Worm (Caenorhabditis elegans) whole organism, L1 larva: ENCODE results near the gene ccd-5.
A peak's percentile ranks its signal among the peaks of the same experiment; 100 is the strongest.

ENCODE experiments used
- C04F5.9 ChIP-seq: sonication (generic microtip); optimal IDR thresholded peaks from 2 replicates; lab custom pipeline; 2016; ENCODE audit warnings: missing genetic modification characterization, missing compliant biosample characterization
- F16B12.6 ChIP-seq: fragments of 150-350 bp; optimal IDR thresholded peaks from 2 replicates; lab custom pipeline; 2014; ENCODE audit warnings: missing biosample characterization, missing genetic modification characterization
- aha-1 ChIP-seq: fragments of 150-350 bp; optimal IDR thresholded peaks from 2 replicates; lab custom pipeline; 2014; ENCODE audit warnings: missing biosample characterization, missing genetic modification characterization
- aly-2 ChIP-seq: fragments of 150-350 bp; optimal IDR thresholded peaks from 2 replicates; lab custom pipeline; 2014; ENCODE audit warnings: missing biosample characterization, missing genetic modification characterization
- ceh-63 ChIP-seq: fragments of 200-800 bp; sonication (Bioruptor generic); optimal IDR thresholded peaks from 2 replicates; lab custom pipeline; 2018; ENCODE audit warnings: mild to moderate bottlenecking, missing genetic modification characterization, missing compliant biosample characterization
- ceh-8 ChIP-seq: fragments of 200-800 bp; sonication (Bioruptor generic); optimal IDR thresholded peaks from 2 replicates; lab custom pipeline; 2018; ENCODE audit warnings: mild to moderate bottlenecking, missing genetic modification characterization, moderate library complexity, missing compliant biosample characterization
- ceh-82 ChIP-seq, 3 experiments: fragments of 150-350 bp in 1 of 3; sonication (generic microtip) in 2 of 3; optimal IDR thresholded peaks; 2 replicates each; lab custom pipeline; 2014 to 2017; ENCODE audit warnings: missing biosample characterization in 3 of 3, missing genetic modification characterization in 3 of 3
- ceh-88 ChIP-seq: fragments of 200-800 bp; sonication (Bioruptor generic); IDR thresholded peaks from 2 replicates; pipeline ENCODE4 v1.3.6; 2022; ENCODE audit warnings: missing genetic modification characterization, missing compliant biosample characterization
- ceh-90 ChIP-seq: sonication (generic microtip); optimal IDR thresholded peaks from 2 replicates; lab custom pipeline; 2016; ENCODE audit warnings: missing genetic modification characterization, missing compliant biosample characterization
- ces-1 ChIP-seq: fragments of 150-350 bp; optimal IDR thresholded peaks from 2 replicates; lab custom pipeline; 2014; ENCODE audit warnings: missing biosample characterization, missing genetic modification reagents, missing genetic modification characterization
- dpl-1 ChIP-seq, 3 experiments: fragments of 150-350 bp in 2 of 3; sonication (generic microtip) in 1 of 3; optimal IDR thresholded peaks; 2 replicates each; lab custom pipeline; 2014 to 2017; ENCODE audit warnings: missing biosample characterization in 3 of 3, missing genetic modification characterization in 3 of 3, missing genetic modification reagents in 3 of 3
- dsc-1 ChIP-seq: sonication (generic microtip); optimal IDR thresholded peaks from 2 replicates; lab custom pipeline; 2016; ENCODE audit warnings: mild to moderate bottlenecking, missing genetic modification characterization, missing compliant biosample characterization
- egl-27 ChIP-seq, 2 experiments: fragments of 150-350 bp in 1 of 2; sonication (generic microtip); optimal IDR thresholded peaks; 3 replicates each; lab custom pipeline; 2017 to 2018; ENCODE audit warnings: missing biosample characterization in 2 of 2, missing genetic modification characterization in 2 of 2, missing genetic modification reagents in 2 of 2
- elt-3 ChIP-seq, 6 experiments: fragments of 150-350 bp in 1 of 6; sonication (generic microtip); optimal IDR thresholded peaks; 2 replicates each; lab custom pipeline; 2017 to 2018; ENCODE audit warnings: missing biosample characterization in 6 of 6, missing genetic modification characterization in 6 of 6, inconsistent platforms in 1 of 6
- ets-5 ChIP-seq: fragments of 200-800 bp; sonication (Bioruptor generic); IDR thresholded peaks from 2 replicates; pipeline ENCODE4 v1.3.6; 2022; ENCODE audit warnings: missing genetic modification characterization, missing compliant biosample characterization
- fkh-10 ChIP-seq: sonication (generic microtip); optimal IDR thresholded peaks from 2 replicates; lab custom pipeline; 2017; ENCODE audit warnings: missing biosample characterization, missing genetic modification reagents, missing genetic modification characterization
- fkh-8 ChIP-seq: sonication (generic microtip); optimal IDR thresholded peaks from 2 replicates; lab custom pipeline; 2016; ENCODE audit warnings: mild to moderate bottlenecking, missing genetic modification characterization, missing compliant biosample characterization
- fos-1 ChIP-seq: fragments of 150-350 bp; optimal IDR thresholded peaks from 2 replicates; lab custom pipeline; 2014; ENCODE audit warnings: missing biosample characterization, missing genetic modification characterization
- hlh-17 ChIP-seq: fragments of 200-800 bp; sonication (Bioruptor generic); optimal IDR thresholded peaks from 2 replicates; lab custom pipeline; 2018; ENCODE audit warnings: missing genetic modification characterization, mild to moderate bottlenecking, missing compliant biosample characterization, moderate library complexity, borderline replicate concordance
- hpl-2 ChIP-seq: fragments of 150-350 bp; optimal IDR thresholded peaks from 2 replicates; lab custom pipeline; 2014; ENCODE audit warnings: missing biosample characterization, missing genetic modification reagents, missing genetic modification characterization
- isw-1 ChIP-seq: fragments of 200-800 bp; sonication (Bioruptor generic); IDR thresholded peaks from 2 replicates; pipeline ENCODE4 v1.3.6; 2022; ENCODE audit warnings: missing genetic modification characterization, missing compliant biosample characterization
- jun-1 ChIP-seq: fragments of 150-350 bp; optimal IDR thresholded peaks from 2 replicates; lab custom pipeline; 2014; ENCODE audit warnings: missing biosample characterization, missing genetic modification reagents, missing genetic modification characterization
- lin-13 ChIP-seq: fragments of 150-350 bp; optimal IDR thresholded peaks from 2 replicates; lab custom pipeline; 2014; ENCODE audit warnings: missing biosample characterization, missing genetic modification reagents, missing genetic modification characterization
- lin-14 ChIP-seq: fragments of 200-800 bp; sonication (Bioruptor generic); optimal IDR thresholded peaks from 2 replicates; lab custom pipeline; 2018; ENCODE audit warnings: mild to moderate bottlenecking, missing genetic modification characterization, moderate library complexity, missing compliant biosample characterization
- lin-35 ChIP-seq, 2 experiments: fragments of 150-350 bp; optimal IDR thresholded peaks; 2 replicates each; lab custom pipeline; 2014; ENCODE audit warnings: missing biosample characterization in 2 of 2, missing genetic modification characterization in 2 of 2, missing genetic modification reagents in 2 of 2
- lin-39 ChIP-seq: fragments of 150-350 bp; optimal IDR thresholded peaks from 2 replicates; lab custom pipeline; 2014; ENCODE audit warnings: missing biosample characterization, missing genetic modification reagents, missing genetic modification characterization
- lsy-2 ChIP-seq, 2 experiments: fragments of 150-350 bp; optimal IDR thresholded peaks; 2 replicates each; lab custom pipeline; 2014; ENCODE audit warnings: missing biosample characterization in 2 of 2, missing genetic modification characterization in 2 of 2
- mdl-1 ChIP-seq, 2 experiments: fragments of 150-350 bp; optimal IDR thresholded peaks; 2 replicates each; lab custom pipeline; 2014 to 2017; ENCODE audit warnings: missing biosample characterization in 2 of 2, missing genetic modification characterization in 2 of 2, inconsistent platforms in 1 of 2
- mef-2 ChIP-seq: fragments of 150-350 bp; optimal IDR thresholded peaks from 2 replicates; lab custom pipeline; 2014; ENCODE audit warnings: missing biosample characterization, missing genetic modification characterization
- mep-1 ChIP-seq: fragments of 150-350 bp; optimal IDR thresholded peaks from 2 replicates; lab custom pipeline; 2014; ENCODE audit warnings: missing biosample characterization, missing genetic modification characterization
- nhr-19 ChIP-seq: fragments of 200-800 bp; sonication (Bioruptor generic); conservative IDR thresholded peaks from 2 replicates; pipeline ENCODE4 v1.3.6; 2022; ENCODE audit warnings: missing genetic modification characterization, missing compliant biosample characterization
- nhr-20 ChIP-seq: sonication (generic microtip); optimal IDR thresholded peaks from 2 replicates; lab custom pipeline; 2016; ENCODE audit warnings: mild to moderate bottlenecking, missing genetic modification characterization, missing compliant biosample characterization
- nhr-237 ChIP-seq: fragments of 150-350 bp; optimal IDR thresholded peaks from 2 replicates; lab custom pipeline; 2014; ENCODE audit warnings: missing biosample characterization, missing genetic modification characterization
- nhr-28 ChIP-seq: fragments of 150-350 bp; optimal IDR thresholded peaks from 2 replicates; lab custom pipeline; 2014; ENCODE audit warnings: missing biosample characterization, missing genetic modification characterization
- nhr-47 ChIP-seq: sonication (generic microtip); optimal IDR thresholded peaks from 2 replicates; lab custom pipeline; 2016; ENCODE audit warnings: mild to moderate bottlenecking, missing genetic modification characterization, moderate library complexity, missing compliant biosample characterization
- nhr-76 ChIP-seq: sonication (generic microtip); optimal IDR thresholded peaks from 2 replicates; lab custom pipeline; 2017; ENCODE audit warnings: missing biosample characterization, missing genetic modification characterization
- nhr-84 ChIP-seq: sonication (generic microtip); optimal IDR thresholded peaks from 2 replicates; lab custom pipeline; 2017; ENCODE audit warnings: missing biosample characterization, missing genetic modification characterization
- nhr-85 ChIP-seq: sonication (generic microtip); peaks from one replicate; lab custom pipeline; 2016; ENCODE audit warnings: missing genetic modification characterization, inconsistent platforms, missing compliant biosample characterization
- nhr-90 ChIP-seq: sonication (generic microtip); optimal IDR thresholded peaks from 2 replicates; lab custom pipeline; 2016; ENCODE audit warnings: mild to moderate bottlenecking, missing genetic modification characterization, missing compliant biosample characterization; ENCODE audit not compliant: poor library complexity
- pag-3 ChIP-seq: sonication (generic microtip); optimal IDR thresholded peaks from 2 replicates; lab custom pipeline; 2017; ENCODE audit warnings: missing genetic modification characterization, mild to moderate bottlenecking, missing compliant biosample characterization, antibody characterized with exemption, borderline replicate concordance; ENCODE audit not compliant: insufficient read depth
- pqm-1 ChIP-seq: sonication (generic microtip); optimal IDR thresholded peaks from 3 replicates; lab custom pipeline; 2017; ENCODE audit warnings: missing biosample characterization, missing genetic modification characterization
- rnt-1 ChIP-seq: sonication (generic microtip); optimal IDR thresholded peaks from 2 replicates; lab custom pipeline; 2016; ENCODE audit warnings: mild to moderate bottlenecking, missing genetic modification characterization, moderate library complexity, missing compliant biosample characterization
- skn-1 ChIP-seq: fragments of 150-350 bp; optimal IDR thresholded peaks from 2 replicates; lab custom pipeline; 2014; ENCODE audit warnings: missing biosample characterization, missing genetic modification characterization
- snpc-4 ChIP-seq: fragments of 150-350 bp; optimal IDR thresholded peaks from 2 replicates; lab custom pipeline; 2014; ENCODE audit warnings: missing biosample characterization, missing genetic modification characterization
- snu-23 ChIP-seq: sonication (generic microtip); optimal IDR thresholded peaks from 2 replicates; lab custom pipeline; 2016; ENCODE audit warnings: missing genetic modification characterization, missing compliant biosample characterization
- sox-4 ChIP-seq: sonication (generic microtip); optimal IDR thresholded peaks from 2 replicates; lab custom pipeline; 2016; ENCODE audit warnings: missing genetic modification characterization, missing compliant biosample characterization
- sptf-1 ChIP-seq: fragments of 150-350 bp; optimal IDR thresholded peaks from 2 replicates; lab custom pipeline; 2014; ENCODE audit warnings: missing biosample characterization, missing genetic modification characterization
- sup-37 ChIP-seq: fragments of 200-800 bp; sonication (Bioruptor generic); optimal IDR thresholded peaks from 2 replicates; lab custom pipeline; 2018; ENCODE audit warnings: mild to moderate bottlenecking, missing genetic modification characterization, missing compliant biosample characterization
- tbx-2 ChIP-seq: sonication (generic microtip); optimal IDR thresholded peaks from 2 replicates; lab custom pipeline; 2016; ENCODE audit warnings: missing genetic modification characterization, missing compliant biosample characterization
- unc-30 ChIP-seq: sonication (generic microtip); optimal IDR thresholded peaks from 2 replicates; lab custom pipeline; 2017; ENCODE audit warnings: missing biosample characterization, missing genetic modification characterization
- unc-86 ChIP-seq: sonication (generic microtip); optimal IDR thresholded peaks from 2 replicates; lab custom pipeline; 2016; ENCODE audit warnings: missing genetic modification characterization, missing compliant biosample characterization
- zag-1 ChIP-seq: fragments of 150-350 bp; optimal IDR thresholded peaks from 2 replicates; lab custom pipeline; 2014; ENCODE audit warnings: missing biosample characterization, missing genetic modification characterization
- zip-4 ChIP-seq: fragments of 200-800 bp; sonication (Bioruptor generic); optimal IDR thresholded peaks from 2 replicates; lab custom pipeline; 2018; ENCODE audit warnings: mild to moderate bottlenecking, missing genetic modification characterization, moderate library complexity, missing compliant biosample characterization
- ztf-11 ChIP-seq, 2 experiments: sonication (generic microtip); optimal IDR thresholded peaks; 2 replicates each; lab custom pipeline; 2016 to 2017; ENCODE audit warnings: missing genetic modification characterization in 2 of 2, missing biosample characterization in 1 of 2, missing compliant biosample characterization in 1 of 2

Gene ccd-5

ce11 chrX:2572646-2573149 is at the start of gene ccd-5, which contains the start of gene F52H2.1:
ccd-5 (minus strand) TSS chrX:2572653.
F52H2.1 (plus strand) TSS chrX:2573099.
- TF ChIP-seq tbx-2 (tag; lab: Kevin White, UChicago) (no peak), nhr-28 (tag; lab: Kevin White, UChicago) (no peak), mep-1 (tag; lab: Kevin White, UChicago) (no peak), lin-14 (GFP tag; lab: Kevin White, UChicago) (peak; percentile 71), rnt-1 (tag; lab: Kevin White, UChicago) (peak; percentile 52), nhr-237 (no peak), pag-3 (tag; lab: Kevin White, UChicago) (no peak), fkh-8 (tag; lab: Kevin White, UChicago) (peak; percentile 56), sptf-1 (no peak), unc-30 (tag; lab: Kevin White, UChicago) (no peak), ceh-82 (tag; optimal IDR thresholded peaks at IDR 0.05; lab: Kevin White, UChicago) (peak in 1 of 3 experiments; percentile 53), ceh-63 (no peak), skn-1 (peak; percentile 78), fkh-10 (GFP tag; lab: Kevin White, UChicago) (no peak), ceh-90 (no peak), nhr-85 (tag; lab: Kevin White, UChicago) (no peak), elt-3 (tag; optimal IDR thresholded peaks at IDR 0.05; lab: Kevin White, UChicago) (no peak), nhr-47 (peak; percentile 25), ets-5 (GFP tag; lab: Robert Waterston, UW) (no peak), zip-4 (GFP tag; lab: Kevin White, UChicago) (no peak), lin-35 (GFP tag; optimal IDR thresholded peaks at IDR 0.05; lab: Kevin White, UChicago) (no peak), nhr-20 (tag; lab: Kevin White, UChicago) (no peak), ceh-8 (GFP tag; lab: Kevin White, UChicago) (no peak), aly-2 (tag; lab: Kevin White, UChicago) (no peak), unc-86 (tag; lab: Kevin White, UChicago) (no peak), nhr-76 (no peak), sox-4 (tag; lab: Kevin White, UChicago) (no peak), ztf-11 (tag; optimal IDR thresholded peaks at IDR 0.05; lab: Kevin White, UChicago) (no peak), mdl-1 (tag; optimal IDR thresholded peaks at IDR 0.05; lab: Kevin White, UChicago) (no peak), lin-13 (GFP tag; lab: Kevin White, UChicago) (no peak), snpc-4 (tag; lab: Kevin White, UChicago) (no peak), hpl-2 (no peak), ces-1 (GFP tag; lab: Kevin White, UChicago) (no peak), hlh-17 (GFP tag; lab: Kevin White, UChicago) (no peak), snu-23 (GFP tag; lab: Kevin White, UChicago) (peak; percentile 20), fos-1 (no peak), isw-1 (GFP tag; lab: Robert Waterston, UW) (no peak), nhr-90 (tag; lab: Kevin White, UChicago) (no peak), mef-2 (tag; lab: Kevin White, UChicago) (no peak), sup-37 (GFP tag; lab: Kevin White, UChicago) (no peak), F16B12.6 (no peak), pqm-1 (tag; lab: Kevin White, UChicago) (no peak), ceh-88 (GFP tag; lab: Robert Waterston, UW) (no peak), C04F5.9 (tag; lab: Kevin White, UChicago) (no peak), nhr-84 (tag; lab: Kevin White, UChicago) (no peak), dsc-1 (tag; lab: Kevin White, UChicago) (no peak), dpl-1 (GFP tag; optimal IDR thresholded peaks at IDR 0.05; lab: Kevin White, UChicago) (no peak), jun-1 (no peak), lsy-2 (tag; optimal IDR thresholded peaks at IDR 0.05; lab: Kevin White, UChicago) (peak in 1 of 2 experiments; percentile 33), lin-39 (tag; lab: Kevin White, UChicago) (no peak), egl-27 (tag; optimal IDR thresholded peaks at IDR 0.05; lab: Kevin White, UChicago) (no peak), aha-1 (tag; lab: Kevin White, UChicago) (no peak), nhr-19 (no peak), zag-1 (tag; lab: Kevin White, UChicago) (no peak)
